Worm (Caenorhabditis elegans) whole organism, late embryonic: ENCODE measurements around the gene C08E8.6.

Source experiments
- C08G9.2 ChIP-seq: sonication (generic microtip); optimal IDR thresholded peaks from 2 replicates; lab custom pipeline; 2016; ENCODE audit warnings: mild to moderate bottlenecking, missing genetic modification characterization, moderate library complexity, missing compliant biosample characterization
- ceh-9 ChIP-seq: sonication (generic microtip); optimal IDR thresholded peaks from 2 replicates; lab custom pipeline; 2016; ENCODE audit warnings: mild to moderate bottlenecking, missing genetic modification characterization, inconsistent platforms, missing compliant biosample characterization
- odd-2 ChIP-seq: sonication (generic microtip); optimal IDR thresholded peaks from 2 replicates; lab custom pipeline; 2017; ENCODE audit warnings: antibody characterized with exemption, mild to moderate bottlenecking, missing genetic modification characterization, missing compliant biosample characterization

DNA sequence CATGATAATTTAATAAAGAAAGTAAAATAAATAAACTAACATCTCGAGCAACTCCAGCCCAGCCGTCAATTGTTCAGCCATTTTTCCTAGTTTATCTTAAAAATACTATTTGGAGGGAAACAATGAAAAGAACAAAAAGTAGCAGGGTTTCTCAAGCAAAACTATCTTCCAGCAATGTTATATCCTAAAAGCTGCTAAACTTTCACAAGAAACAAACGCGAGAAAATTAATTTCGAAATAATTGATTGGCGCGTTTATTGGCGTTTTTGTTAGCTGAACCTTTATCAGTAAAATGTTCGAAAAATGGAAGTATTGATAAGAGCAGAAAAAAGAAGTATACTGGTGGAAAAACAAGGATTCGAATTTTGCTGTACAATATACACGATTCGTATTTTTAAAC is 45.0 kb downstream of the C08E8.6 start, which contains the start of gene B0462.5:
- TF ChIP-seq odd-2 (tag; lab: Kevin White, UChicago) = no peak
- TF ChIP-seq ceh-9 = no peak
- TF ChIP-seq C08G9.2 (tag; lab: Kevin White, UChicago) = no peak
